Fruit fly (Drosophila melanogaster): Measurements from ENCODE around the gene CG4119.

- TF ChIP-seq CG16779 (tag; optimal IDR thresholded peaks at IDR 0.05): no peak
- TF ChIP-seq Eip78C (GFP tag): no peak
- no peak for TF ChIP-seq salr (GFP tag; optimal IDR thresholded peaks at IDR 0.05)
- no peak for TF ChIP-seq pdm3 (GFP tag; optimal IDR thresholded peaks at IDR 0.05)
- no peak for TF ChIP-seq CG11902 (GFP tag; optimal IDR thresholded peaks at IDR 0.05)
- no peak; the same call in 1 of the 2 replicates for TF ChIP-seq Gug (GFP tag; IDR thresholded peaks at IDR 0.05)
- no peak for TF ChIP-seq OdsH (GFP tag; optimal IDR thresholded peaks at IDR 0.05)
- TF ChIP-seq Hr38 (GFP tag; optimal IDR thresholded peaks at IDR 0.05): no peak
Observed at dm6 chrX:5695958-5696357, 30.1 kb downstream of the CG4119 start.
